Worm (Caenorhabditis elegans) whole organism, L3 larva: ENCODE results near the gene srh-217.

Source experiments
- R02D3.7 ChIP-seq: fragments of 150-350 bp; optimal IDR thresholded peaks from 2 replicates; lab custom pipeline; 2014; ENCODE audit warnings: missing biosample characterization, missing genetic modification characterization
- ZK546.5 ChIP-seq: sonication (generic microtip); optimal IDR thresholded peaks from 2 replicates; lab custom pipeline; 2017; ENCODE audit warnings: missing biosample characterization, missing genetic modification characterization
- aly-2 ChIP-seq: fragments of 150-350 bp; optimal IDR thresholded peaks from 2 replicates; lab custom pipeline; 2014; ENCODE audit warnings: missing biosample characterization, missing genetic modification characterization
- ama-1 ChIP-seq: fragments of 150-350 bp; optimal IDR thresholded peaks from 2 replicates; lab custom pipeline; 2018
- ceh-28 ChIP-seq: fragments of 150-350 bp; optimal IDR thresholded peaks from 2 replicates; lab custom pipeline; 2014; ENCODE audit warnings: missing biosample characterization, missing genetic modification reagents, missing genetic modification characterization
- ceh-82 ChIP-seq: fragments of 150-350 bp; optimal IDR thresholded peaks from 2 replicates; lab custom pipeline; 2014; ENCODE audit warnings: missing biosample characterization, missing genetic modification characterization
- ceh-9 ChIP-seq: sonication (generic microtip); optimal IDR thresholded peaks from 2 replicates; lab custom pipeline; 2018; ENCODE audit warnings: missing biosample characterization, missing genetic modification characterization
- daf-12 ChIP-seq: fragments of 150-350 bp; optimal IDR thresholded peaks from 2 replicates; lab custom pipeline; 2014; ENCODE audit warnings: missing biosample characterization, missing genetic modification reagents, missing genetic modification characterization
- egl-27 ChIP-seq: sonication (generic microtip); optimal IDR thresholded peaks from 4 replicates; lab custom pipeline; 2017; ENCODE audit warnings: missing biosample characterization, missing genetic modification reagents, missing genetic modification characterization
- egl-5 ChIP-seq: fragments of 150-350 bp; optimal IDR thresholded peaks from 2 replicates; lab custom pipeline; 2017; ENCODE audit warnings: missing biosample characterization, missing genetic modification reagents, missing genetic modification characterization, inconsistent platforms
- elt-1 ChIP-seq: fragments of 150-350 bp; optimal IDR thresholded peaks from 2 replicates; lab custom pipeline; 2014; ENCODE audit warnings: missing biosample characterization, missing genetic modification characterization
- elt-2 ChIP-seq: sonication (generic microtip); optimal IDR thresholded peaks from 2 replicates; lab custom pipeline; 2016; ENCODE audit warnings: missing genetic modification reagents, mild to moderate bottlenecking, missing genetic modification characterization, missing compliant biosample characterization
- elt-3 ChIP-seq, 3 experiments: fragments of 150-350 bp in 1 of 3; sonication (generic microtip) in 2 of 3; optimal IDR thresholded peaks; 2 replicates in 2 of 3; 4 replicates in 1 of 3; lab custom pipeline; 2014 to 2017; ENCODE audit warnings: missing biosample characterization in 3 of 3, missing genetic modification characterization in 3 of 3
- eor-1 ChIP-seq, 2 experiments: fragments of 150-350 bp; optimal IDR thresholded peaks; 2 replicates each; lab custom pipeline; 2014 to 2018; ENCODE audit warnings: missing biosample characterization in 2 of 2, missing genetic modification characterization in 2 of 2
- fkh-10 ChIP-seq: sonication (generic microtip); optimal IDR thresholded peaks from 2 replicates; lab custom pipeline; 2017; ENCODE audit warnings: missing biosample characterization, missing genetic modification reagents, missing genetic modification characterization
- fkh-2 ChIP-seq: fragments of 150-350 bp; optimal IDR thresholded peaks from 2 replicates; lab custom pipeline; 2014; ENCODE audit warnings: missing biosample characterization, missing genetic modification reagents, missing genetic modification characterization
- fos-1 ChIP-seq: fragments of 150-350 bp; optimal IDR thresholded peaks from 2 replicates; lab custom pipeline; 2014; ENCODE audit warnings: missing biosample characterization, missing genetic modification characterization
- hmg-11 ChIP-seq: sonication (generic microtip); optimal IDR thresholded peaks from 2 replicates; lab custom pipeline; 2016; ENCODE audit warnings: missing genetic modification characterization, missing compliant biosample characterization
- jun-1 ChIP-seq: fragments of 150-350 bp; optimal IDR thresholded peaks from 2 replicates; lab custom pipeline; 2014; ENCODE audit warnings: missing biosample characterization, missing genetic modification reagents, missing genetic modification characterization
- lin-15B ChIP-seq: fragments of 150-350 bp; optimal IDR thresholded peaks from 2 replicates; lab custom pipeline; 2014; ENCODE audit warnings: missing biosample characterization, missing genetic modification characterization
- lin-39 ChIP-seq: fragments of 150-350 bp; optimal IDR thresholded peaks from 2 replicates; lab custom pipeline; 2018; ENCODE audit warnings: missing biosample characterization, missing genetic modification reagents, missing genetic modification characterization
- mml-1 ChIP-seq: fragments of 150-350 bp; sonication (generic microtip); optimal IDR thresholded peaks from 3 replicates; lab custom pipeline; 2014; ENCODE audit warnings: missing biosample characterization, missing genetic modification characterization
- nfya-1 ChIP-seq: sonication (generic microtip); optimal IDR thresholded peaks from 2 replicates; lab custom pipeline; 2017; ENCODE audit warnings: missing genetic modification characterization, mild to moderate bottlenecking, missing compliant biosample characterization, antibody characterized with exemption, moderate library complexity; ENCODE audit not compliant: insufficient read depth
- nhr-11 ChIP-seq: fragments of 150-350 bp; optimal IDR thresholded peaks from 2 replicates; lab custom pipeline; 2014; ENCODE audit warnings: missing biosample characterization, missing genetic modification characterization
- nhr-12 ChIP-seq: fragments of 150-350 bp; optimal IDR thresholded peaks from 2 replicates; lab custom pipeline; 2014; ENCODE audit warnings: missing biosample characterization, missing genetic modification characterization
- nhr-23 ChIP-seq: fragments of 150-350 bp; optimal IDR thresholded peaks from 2 replicates; lab custom pipeline; 2014; ENCODE audit warnings: missing biosample characterization, missing genetic modification reagents, missing genetic modification characterization
- nhr-25 ChIP-seq: sonication (generic microtip); optimal IDR thresholded peaks from 2 replicates; lab custom pipeline; 2017; ENCODE audit warnings: missing biosample characterization, missing genetic modification characterization
- nhr-28 ChIP-seq: fragments of 150-350 bp; optimal IDR thresholded peaks from 2 replicates; lab custom pipeline; 2014; ENCODE audit warnings: missing biosample characterization, missing genetic modification characterization
- nhr-43 ChIP-seq: sonication (generic microtip); optimal IDR thresholded peaks from 2 replicates; lab custom pipeline; 2016; ENCODE audit warnings: mild to moderate bottlenecking, missing genetic modification characterization, missing compliant biosample characterization; ENCODE audit not compliant: poor library complexity, severe bottlenecking
- nhr-76 ChIP-seq: fragments of 150-350 bp; sonication (generic microtip); optimal IDR thresholded peaks from 5 replicates; lab custom pipeline; 2014; ENCODE audit warnings: missing biosample characterization, missing genetic modification characterization
- nhr-77 ChIP-seq: fragments of 150-350 bp; optimal IDR thresholded peaks from 2 replicates; lab custom pipeline; 2014; ENCODE audit warnings: missing biosample characterization, missing genetic modification characterization
- pha-4 ChIP-seq: fragments of 150-350 bp; optimal IDR thresholded peaks from 2 replicates; lab custom pipeline; 2014; ENCODE audit warnings: missing biosample characterization, missing genetic modification reagents, missing genetic modification characterization
- sea-2 ChIP-seq: fragments of 150-350 bp; sonication (generic microtip); optimal IDR thresholded peaks from 4 replicates; lab custom pipeline; 2014; ENCODE audit warnings: missing biosample characterization, missing genetic modification reagents, missing genetic modification characterization
- skn-1 ChIP-seq: fragments of 150-350 bp; optimal IDR thresholded peaks from 2 replicates; lab custom pipeline; 2014; ENCODE audit warnings: missing biosample characterization, missing genetic modification characterization
- snpc-4 ChIP-seq: fragments of 150-350 bp; optimal IDR thresholded peaks from 2 replicates; lab custom pipeline; 2014; ENCODE audit warnings: missing biosample characterization, missing genetic modification characterization
- unc-39 ChIP-seq: sonication (generic microtip); optimal IDR thresholded peaks from 4 replicates; lab custom pipeline; 2017; ENCODE audit warnings: missing biosample characterization, missing genetic modification characterization
- unc-62 ChIP-seq: fragments of 150-350 bp; sonication (generic microtip); optimal IDR thresholded peaks from 4 replicates; lab custom pipeline; 2014; ENCODE audit warnings: missing biosample characterization, missing genetic modification reagents, missing genetic modification characterization
- zag-1 ChIP-seq: fragments of 150-350 bp; optimal IDR thresholded peaks from 2 replicates; lab custom pipeline; 2014; ENCODE audit warnings: missing biosample characterization, missing genetic modification characterization
- ztf-11 ChIP-seq: fragments of 150-350 bp; optimal IDR thresholded peaks from 2 replicates; lab custom pipeline; 2014; ENCODE audit warnings: missing biosample characterization, missing genetic modification characterization
- ztf-4 ChIP-seq: fragments of 150-350 bp; optimal IDR thresholded peaks from 2 replicates; lab custom pipeline; 2014; ENCODE audit warnings: missing biosample characterization, missing genetic modification characterization

The srh-217 gene

ce11 chrV:20196671-20197070, 1.3 kb upstream of the srh-217 start, which contains the start of gene ftr-1:
ftr-1 (plus strand) TSS chrV:20196971.
- TF ChIP-seq ztf-11 (tag; lab: Kevin White, UChicago) (no peak), ZK546.5 (tag; lab: Kevin White, UChicago) (no peak), nhr-77 (no peak), elt-1 (tag; lab: Kevin White, UChicago) (no peak), nhr-12 (tag; lab: Kevin White, UChicago) (no peak), nhr-76 (tag; lab: Kevin White, UChicago) (no peak), nhr-23 (tag; lab: Kevin White, UChicago) (no peak)

ce11 chrV:20192102-20192880, 3.1 kb downstream of the srh-217 start, which contains the start of the genes fbxa-115 and Y113G7B.27:
fbxa-115 (minus strand) TSS chrV:20192152.
Y113G7B.27 (plus strand) TSS chrV:20192830.
- TF ChIP-seq zag-1 (no peak), skn-1 (tag; lab: Kevin White, UChicago) (peak; percentile 72)

ce11 chrV:20188790-20189189, 6.6 kb downstream of the srh-217 start, which contains the start of gene fbxa-116:
fbxa-116 (minus strand) TSS chrV:20188890.
- TF ChIP-seq unc-62 (no peak), aly-2 (tag; lab: Kevin White, UChicago) (no peak), snpc-4 (no peak), ama-1 (lab: Kevin White, UChicago) (no peak), R02D3.7 (tag; lab: Kevin White, UChicago) (no peak), mml-1 (tag; lab: Kevin White, UChicago) (no peak), nhr-77 (no peak), daf-12 (tag; lab: Kevin White, UChicago) (no peak), nhr-25 (tag; lab: Kevin White, UChicago) (no peak), nhr-43 (no peak), elt-3 (tag; optimal IDR thresholded peaks at IDR 0.05; lab: Kevin White, UChicago) (no peak), lin-39 (tag; lab: Kevin White, UChicago) (no peak), jun-1 (tag; lab: Kevin White, UChicago) (no peak), lin-15B (no peak), ceh-28 (tag; lab: Kevin White, UChicago) (no peak), ztf-4 (tag; lab: Kevin White, UChicago) (no peak)

ce11 chrV:20186579-20186978, 8.8 kb downstream of the srh-217 start, which contains the start of gene srz-16:
srz-16 (minus strand) TSS chrV:20186679.
- TF ChIP-seq nhr-23 (tag; lab: Kevin White, UChicago) (no peak), elt-2 (tag; lab: Kevin White, UChicago) (no peak), jun-1 (tag; lab: Kevin White, UChicago) (no peak), pha-4 (no peak), nhr-12 (tag; lab: Kevin White, UChicago) (no peak), nhr-76 (tag; lab: Kevin White, UChicago) (no peak), egl-5 (tag; lab: Kevin White, UChicago) (no peak), nhr-11 (tag; lab: Kevin White, UChicago) (no peak), nhr-28 (tag; lab: Kevin White, UChicago) (no peak), eor-1 (tag; optimal IDR thresholded peaks at IDR 0.05; lab: Kevin White, UChicago) (no peak), ceh-9 (tag; lab: Kevin White, UChicago) (no peak), ztf-11 (tag; lab: Kevin White, UChicago) (no peak), nhr-77 (no peak), zag-1 (no peak), fkh-2 (no peak), sea-2 (GFP tag; lab: Kevin White, UChicago) (no peak), daf-12 (tag; lab: Kevin White, UChicago) (no peak), egl-27 (tag; lab: Kevin White, UChicago) (no peak)

ce11 chrV:20182311-20182710, 13.0 kb downstream of the srh-217 start:
- no peak for TF ChIP-seq fos-1
- TF ChIP-seq fkh-10: no peak
- no peak for TF ChIP-seq unc-62
- TF ChIP-seq nhr-28 (tag; lab: Kevin White, UChicago): no peak
- TF ChIP-seq nhr-11 (tag; lab: Kevin White, UChicago): no peak
- TF ChIP-seq eor-1 (tag; optimal IDR thresholded peaks at IDR 0.05; lab: Kevin White, UChicago): no peak
- TF ChIP-seq skn-1 (tag; lab: Kevin White, UChicago): no peak
- TF ChIP-seq nfya-1: no peak
- TF ChIP-seq unc-39 (tag; lab: Kevin White, UChicago): no peak
- TF ChIP-seq mml-1 (tag; lab: Kevin White, UChicago): no peak
- no peak for TF ChIP-seq hmg-11 (tag; lab: Kevin White, UChicago)
- no peak for TF ChIP-seq ceh-9 (tag; lab: Kevin White, UChicago)
- no peak for TF ChIP-seq ztf-11 (tag; lab: Kevin White, UChicago)
- no peak for TF ChIP-seq fkh-2
- no peak for TF ChIP-seq elt-1 (tag; lab: Kevin White, UChicago)
- no peak for TF ChIP-seq ceh-82 (tag; lab: Kevin White, UChicago)
- TF ChIP-seq jun-1 (tag; lab: Kevin White, UChicago): no peak
- TF ChIP-seq, all 47 proteins: peak for 0
